Fruit fly (Drosophila melanogaster): ENCODE measurements around the gene CG14200.
A peak's percentile ranks its signal among the peaks of the same experiment; 100 is the strongest.

Gene CG14200

DNA sequence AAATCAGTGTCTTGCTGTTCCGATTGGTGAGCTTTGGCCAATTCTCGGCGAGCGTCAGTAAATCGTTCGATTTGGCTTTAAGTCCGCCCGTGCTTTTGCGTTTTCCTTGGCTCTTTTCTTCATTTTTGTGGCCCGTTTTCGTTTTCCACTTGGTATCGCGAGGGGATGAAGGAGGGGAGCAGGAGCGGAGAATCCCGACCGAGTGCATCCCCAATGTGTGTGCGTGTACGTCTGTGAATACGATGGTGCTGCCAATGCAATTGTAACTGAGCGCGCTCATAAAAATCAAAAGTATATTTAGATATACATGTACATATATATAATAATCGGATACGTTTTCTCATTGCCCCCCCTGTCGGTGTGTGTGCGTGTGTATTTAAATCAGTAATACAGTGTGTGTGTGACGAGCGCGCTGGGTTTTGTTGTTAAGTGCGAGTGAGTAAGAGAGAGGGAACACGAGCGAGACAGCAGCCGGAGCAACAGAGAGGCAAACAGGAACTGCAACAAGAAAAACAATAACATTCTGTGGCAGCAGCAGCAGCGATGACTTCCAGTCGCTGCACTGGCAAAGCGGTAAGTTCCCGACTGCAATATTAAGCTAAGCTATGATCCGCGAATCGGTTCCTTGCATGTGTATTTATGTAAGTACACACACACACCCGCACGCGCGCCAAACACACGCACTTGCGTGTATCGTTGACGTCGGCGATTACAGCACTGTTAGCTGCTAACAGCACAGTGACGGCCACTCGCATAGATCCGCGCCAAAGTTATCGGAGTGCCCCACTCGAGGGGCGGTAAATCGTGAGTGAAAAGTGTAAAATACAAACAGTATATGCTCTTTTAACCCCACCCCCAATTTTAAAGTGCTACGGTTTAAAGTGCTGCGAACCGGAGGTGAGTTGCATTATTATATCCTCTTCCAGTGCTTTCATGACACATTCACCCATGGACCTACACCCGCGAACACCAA lies 592 bp downstream of the CG14200 start (continued):
- TF ChIP-seq CG3065 (GFP tag; optimal IDR thresholded peaks at IDR 0.05) (no peak), da (GFP tag; optimal IDR thresholded peaks at IDR 0.05) (no peak), ssp (GFP tag; IDR thresholded peaks at IDR 0.05) (peak; percentile 47; the same call in 1 of the 2 replicates), zfh2 (GFP tag; optimal IDR thresholded peaks at IDR 0.05) (peak; percentile 63), dmrt99B (tag; optimal IDR thresholded peaks at IDR 0.05) (peak; percentile 71), CG42726 (GFP tag; IDR thresholded peaks at IDR 0.05; ENCODE audit: partially characterized antibody) (no peak), sqz (GFP tag; optimal IDR thresholded peaks at IDR 0.05) (no peak), danr (GFP tag; IDR thresholded peaks at IDR 0.05) (no peak), ase (GFP tag; IDR thresholded peaks at IDR 0.05) (no peak), Hey (tag; optimal IDR thresholded peaks at IDR 0.05) (no peak), MBD-R2 (GFP tag; IDR thresholded peaks at IDR 0.05) (peak; percentile 33; the same call in 1 of the 2 replicates), Dref (GFP tag; IDR thresholded peaks at IDR 0.05) (no peak), knrl (GFP tag; IDR thresholded peaks at IDR 0.05; ENCODE audit: partially characterized antibody) (no peak; the same call in 2 of the 3 replicates), phol (tag; optimal IDR thresholded peaks at IDR 0.05) (peak; percentile 41), CG10366 (GFP tag; IDR thresholded peaks at IDR 0.05) (peak; percentile 42), gt (GFP tag; IDR thresholded peaks at IDR 0.05) (no peak), CG4424 (GFP tag; optimal IDR thresholded peaks at IDR 0.05) (peak; percentile 18), crc (GFP tag; optimal IDR thresholded peaks at IDR 0.05) (no peak), MTF-1 (GFP tag; optimal IDR thresholded peaks at IDR 0.05; ENCODE audit: borderline replicate concordance) (peak; percentile 24), cg (GFP tag; optimal IDR thresholded peaks at IDR 0.05) (peak; percentile 94), sisA (GFP tag; IDR thresholded peaks at IDR 0.05) (peak; percentile 60), CG9727 (GFP tag; optimal IDR thresholded peaks at IDR 0.05) (peak; percentile 59), CG16815 (GFP tag; optimal IDR thresholded peaks at IDR 0.05) (peak; percentile 22), Doc2 (GFP tag; IDR thresholded peaks at IDR 0.05) (no peak), CG13775 (GFP tag; optimal IDR thresholded peaks at IDR 0.05) (peak; percentile 43), bsh (GFP tag; optimal IDR thresholded peaks at IDR 0.05) (peak; percentile 1 to 48), HmgD (GFP tag; optimal IDR thresholded peaks at IDR 0.05) (peak; percentile 15), CG6765 (GFP tag; optimal IDR thresholded peaks at IDR 0.05) (no peak), CG12071 (GFP tag; optimal IDR thresholded peaks at IDR 0.05) (peak; percentile 78), CG18619 (GFP tag; optimal IDR thresholded peaks at IDR 0.05) (peak; percentile 61), NC2β (GFP tag; optimal IDR thresholded peaks at IDR 0.05) (no peak), CG17359 (tag; optimal IDR thresholded peaks at IDR 0.05) (peak; percentile 44), CG11504 (tag; optimal IDR thresholded peaks at IDR 0.05) (peak; percentile 72), CG1529 (GFP tag; optimal IDR thresholded peaks at IDR 0.05) (peak; percentile 25), E2f1 (GFP tag; IDR thresholded peaks at IDR 0.05) (peak; percentile 33; the same call in 1 of the 2 replicates), Neu2 (GFP tag; optimal IDR thresholded peaks at IDR 0.05; ENCODE audit: borderline replicate concordance) (no peak), sim (GFP tag; IDR thresholded peaks at IDR 0.05) (no peak), Trl (optimal IDR thresholded peaks at IDR 0.05) (no peak), Trl (GFP tag; optimal IDR thresholded peaks at IDR 0.05) (peak; percentile 48), Rfx (GFP tag; IDR thresholded peaks at IDR 0.05) (peak; percentile 76), CG4282 (GFP tag; optimal IDR thresholded peaks at IDR 0.05) (no peak), zf30C (GFP tag; optimal IDR thresholded peaks at IDR 0.05) (no peak), Sry-β (GFP tag; optimal IDR thresholded peaks at IDR 0.05) (no peak), chn (GFP tag; optimal IDR thresholded peaks at IDR 0.05) (peak; percentile 62), CG13123 (GFP tag; optimal IDR thresholded peaks at IDR 0.05) (no peak), CG4820 (GFP tag; optimal IDR thresholded peaks at IDR 0.05) (peak; percentile 32), onecut (GFP tag; IDR thresholded peaks at IDR 0.05) (0 out of 2 replicates have a peak, but pooled peaks have one; percentile 30), Bgb (GFP tag; IDR thresholded peaks at IDR 0.05; ENCODE audit: partially characterized antibody) (no peak), twi (tag; optimal IDR thresholded peaks at IDR 0.05) (no peak)
